Worm (Caenorhabditis elegans) whole organism, mixed stage, embryonic: ENCODE data around the gene F58B4.7.

ENCODE experiments used
- bed-3 ChIP-seq: fragments of 200-800 bp; sonication (Bioruptor generic); optimal IDR thresholded peaks from 3 replicates; lab custom pipeline; 2018; ENCODE audit warnings: mild to moderate bottlenecking, missing genetic modification characterization, moderate library complexity, missing compliant biosample characterization
- blmp-1 ChIP-seq: fragments of 150-350 bp; optimal IDR thresholded peaks from 2 replicates; lab custom pipeline; 2014; ENCODE audit warnings: missing biosample characterization, missing genetic modification characterization
- ceh-39 ChIP-seq: fragments of 150-350 bp; optimal IDR thresholded peaks from 2 replicates; lab custom pipeline; 2014; ENCODE audit warnings: missing biosample characterization, missing genetic modification characterization
- ceh-43 ChIP-seq: fragments of 200-800 bp; sonication (Bioruptor generic); optimal IDR thresholded peaks from 2 replicates; lab custom pipeline; 2018; ENCODE audit warnings: mild to moderate bottlenecking, missing genetic modification characterization, moderate library complexity, missing compliant biosample characterization
- ceh-83 ChIP-seq: fragments of 200-800 bp; sonication (Bioruptor generic); optimal IDR thresholded peaks from 2 replicates; lab custom pipeline; 2018; ENCODE audit warnings: mild to moderate bottlenecking, missing genetic modification characterization, missing compliant biosample characterization
- ces-1 ChIP-seq: fragments of 150-350 bp; optimal IDR thresholded peaks from 2 replicates; lab custom pipeline; 2014; ENCODE audit warnings: missing biosample characterization, missing genetic modification reagents, missing genetic modification characterization
- cnd-1 ChIP-seq: fragments of 200-800 bp; sonication (Bioruptor generic); optimal IDR thresholded peaks from 2 replicates; lab custom pipeline; 2018; ENCODE audit warnings: mild to moderate bottlenecking, missing genetic modification characterization, missing compliant biosample characterization
- drap-1 ChIP-seq: fragments of 200-800 bp; sonication (Bioruptor generic); optimal IDR thresholded peaks from 3 replicates; lab custom pipeline; 2018; ENCODE audit warnings: mild to moderate bottlenecking, missing genetic modification characterization, missing compliant biosample characterization
- flh-1 ChIP-seq: fragments of 200-800 bp; sonication (Bioruptor generic); optimal IDR thresholded peaks from 2 replicates; lab custom pipeline; 2018; ENCODE audit warnings: mild to moderate bottlenecking, missing genetic modification characterization, moderate library complexity, missing compliant biosample characterization
- ham-2 ChIP-seq: fragments of 200-800 bp; sonication (Bioruptor generic); optimal IDR thresholded peaks from 2 replicates; lab custom pipeline; 2018; ENCODE audit warnings: mild to moderate bottlenecking, missing genetic modification characterization, missing compliant biosample characterization
- lin-13 ChIP-seq: fragments of 150-350 bp; optimal IDR thresholded peaks from 2 replicates; lab custom pipeline; 2014; ENCODE audit warnings: missing biosample characterization, missing genetic modification characterization
- lin-32 ChIP-seq: fragments of 200-800 bp; sonication (Bioruptor generic); optimal IDR thresholded peaks from 2 replicates; lab custom pipeline; 2018; ENCODE audit warnings: mild to moderate bottlenecking, missing genetic modification characterization, missing compliant biosample characterization
- mab-5 ChIP-seq: fragments of 150-350 bp; optimal IDR thresholded peaks from 2 replicates; lab custom pipeline; 2014; ENCODE audit warnings: missing biosample characterization, missing genetic modification characterization
- mep-1 ChIP-seq: fragments of 150-350 bp; optimal IDR thresholded peaks from 2 replicates; lab custom pipeline; 2017; ENCODE audit warnings: missing biosample characterization, missing genetic modification reagents, missing genetic modification characterization, inconsistent platforms
- mls-2 ChIP-seq: sonication (generic microtip); optimal IDR thresholded peaks from 2 replicates; lab custom pipeline; 2016; ENCODE audit warnings: mild to moderate bottlenecking, missing genetic modification characterization, moderate library complexity, missing compliant biosample characterization
- nhr-12 ChIP-seq: fragments of 150-350 bp; optimal IDR thresholded peaks from 2 replicates; lab custom pipeline; 2014; ENCODE audit warnings: missing biosample characterization, missing genetic modification characterization
- nhr-2 ChIP-seq: fragments of 150-350 bp; optimal IDR thresholded peaks from 2 replicates; lab custom pipeline; 2014; ENCODE audit warnings: missing biosample characterization, missing genetic modification characterization
- nhr-237 ChIP-seq: fragments of 150-350 bp; optimal IDR thresholded peaks from 2 replicates; lab custom pipeline; 2014; ENCODE audit warnings: missing biosample characterization, missing genetic modification characterization
- nhr-28 ChIP-seq: fragments of 150-350 bp; optimal IDR thresholded peaks from 2 replicates; lab custom pipeline; 2014; ENCODE audit warnings: missing biosample characterization, missing genetic modification characterization
- nhr-76 ChIP-seq: sonication (generic microtip); optimal IDR thresholded peaks from 2 replicates; lab custom pipeline; 2017; ENCODE audit warnings: missing biosample characterization, missing genetic modification characterization
- pha-4 ChIP-seq: fragments of 150-350 bp; optimal IDR thresholded peaks from 2 replicates; lab custom pipeline; 2018; ENCODE audit warnings: missing biosample characterization, missing genetic modification reagents, missing genetic modification characterization
- sem-2 ChIP-seq: fragments of 200-800 bp; sonication (Bioruptor generic); optimal IDR thresholded peaks from 2 replicates; lab custom pipeline; 2018; ENCODE audit warnings: mild to moderate bottlenecking, missing genetic modification characterization, missing compliant biosample characterization
- tbx-8 ChIP-seq: fragments of 200-800 bp; sonication (Bioruptor generic); optimal IDR thresholded peaks from 2 replicates; lab custom pipeline; 2018; ENCODE audit warnings: mild to moderate bottlenecking, missing genetic modification characterization, moderate library complexity, missing compliant biosample characterization
- unc-120 ChIP-seq: sonication (generic microtip); optimal IDR thresholded peaks from 2 replicates; lab custom pipeline; 2017; ENCODE audit warnings: missing genetic modification characterization, missing compliant biosample characterization; ENCODE audit not compliant: poor library complexity, severe bottlenecking
- unc-39 ChIP-seq: fragments of 150-350 bp; optimal IDR thresholded peaks from 2 replicates; lab custom pipeline; 2014; ENCODE audit warnings: missing biosample characterization, missing genetic modification characterization
- unc-62 ChIP-seq: fragments of 150-350 bp; optimal IDR thresholded peaks from 2 replicates; lab custom pipeline; 2014; ENCODE audit warnings: missing biosample characterization, missing genetic modification reagents, missing genetic modification characterization
- zip-8 ChIP-seq: fragments of 150-350 bp; optimal IDR thresholded peaks from 2 replicates; lab custom pipeline; 2014; ENCODE audit warnings: missing biosample characterization, missing genetic modification characterization
- ztf-11 ChIP-seq: fragments of 150-350 bp; optimal IDR thresholded peaks from 2 replicates; lab custom pipeline; 2014; ENCODE audit warnings: missing biosample characterization, missing genetic modification characterization

F58B4.7 gene

DNA sequence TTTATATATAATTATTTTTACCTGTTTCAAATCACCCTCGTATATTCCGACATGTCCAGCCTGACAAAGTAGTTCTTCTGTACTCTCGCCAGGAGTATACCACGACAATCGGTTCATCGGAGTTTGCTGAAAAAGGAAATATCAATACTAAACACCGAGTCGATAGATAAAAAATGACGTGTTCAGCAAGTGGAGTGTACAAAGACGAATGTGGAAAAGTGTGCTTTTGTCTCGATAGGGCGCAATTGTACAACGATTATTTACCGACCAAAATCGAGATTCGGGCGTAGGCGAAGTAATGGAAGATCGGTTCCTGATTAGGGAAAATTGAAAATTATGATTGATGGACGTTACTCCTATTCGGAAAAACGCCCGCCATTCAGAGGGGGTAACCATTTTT is 37.4 kb upstream of the F58B4.7 start, which contains the start of gene vps-36:
Gene vps-36, minus strand, starts transcription at position 126 of the 400 bp plus-strand sequence.
- no peak for TF ChIP-seq sem-2 (GFP tag; lab: Kevin White, UChicago)
- no peak for TF ChIP-seq bed-3 (GFP tag; lab: Kevin White, UChicago)
- TF ChIP-seq mls-2: no peak
- no peak for TF ChIP-seq ztf-11 (tag; lab: Kevin White, UChicago)
- no peak for TF ChIP-seq ham-2 (GFP tag; lab: Kevin White, UChicago)
- no peak for TF ChIP-seq unc-62 (GFP tag; lab: Kevin White, UChicago)
- no peak for TF ChIP-seq mep-1 (tag; lab: Kevin White, UChicago)
- no peak for TF ChIP-seq mab-5
- TF ChIP-seq nhr-28 (tag; lab: Kevin White, UChicago): no peak
- no peak for TF ChIP-seq nhr-2 (tag; lab: Kevin White, UChicago)
- TF ChIP-seq drap-1: no peak
- TF ChIP-seq lin-13 (tag; lab: Kevin White, UChicago): no peak
- TF ChIP-seq lin-32 (GFP tag; lab: Kevin White, UChicago): no peak
- TF ChIP-seq unc-39 (tag; lab: Kevin White, UChicago): no peak
- no peak for TF ChIP-seq ceh-43 (GFP tag; lab: Kevin White, UChicago)
- TF ChIP-seq ceh-83 (GFP tag; lab: Kevin White, UChicago): no peak
- no peak for TF ChIP-seq nhr-76 (tag; lab: Kevin White, UChicago)

DNA sequence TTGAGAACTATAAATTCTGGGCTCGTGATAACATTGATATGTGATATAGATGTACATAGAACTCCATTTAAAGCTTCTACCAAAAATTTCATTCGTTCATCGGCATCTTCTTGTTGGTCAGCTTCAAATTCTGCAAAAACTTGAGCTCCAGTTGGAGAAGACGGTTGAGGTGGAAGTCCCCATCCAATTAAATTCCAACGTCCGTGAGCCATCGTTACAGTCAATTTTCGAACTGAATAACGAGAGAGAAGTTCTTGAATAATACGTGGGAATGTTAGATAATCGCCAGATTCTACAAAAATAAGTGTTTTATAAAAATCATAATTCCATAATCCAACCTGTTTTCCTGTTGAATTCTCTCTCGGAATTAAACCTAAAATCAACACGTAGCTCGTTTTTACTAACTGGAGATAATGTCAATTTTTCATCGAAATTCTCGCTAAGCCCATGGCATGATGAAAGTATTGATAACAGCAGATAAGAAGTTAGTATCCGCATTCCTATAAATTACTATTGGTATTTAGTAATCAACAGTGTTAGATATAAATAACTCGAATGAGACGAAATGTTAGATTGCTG is 35.3 kb upstream of the F58B4.7 start, which contains the start of gene pigt-1:
Gene pigt-1, minus strand, starts transcription at position 500 of the 579 bp plus-strand sequence.
- no peak for TF ChIP-seq unc-120
- TF ChIP-seq zip-8 (tag; lab: Kevin White, UChicago): no peak
- no peak for TF ChIP-seq sem-2 (GFP tag; lab: Kevin White, UChicago)
- TF ChIP-seq nhr-76 (tag; lab: Kevin White, UChicago): no peak

DNA sequence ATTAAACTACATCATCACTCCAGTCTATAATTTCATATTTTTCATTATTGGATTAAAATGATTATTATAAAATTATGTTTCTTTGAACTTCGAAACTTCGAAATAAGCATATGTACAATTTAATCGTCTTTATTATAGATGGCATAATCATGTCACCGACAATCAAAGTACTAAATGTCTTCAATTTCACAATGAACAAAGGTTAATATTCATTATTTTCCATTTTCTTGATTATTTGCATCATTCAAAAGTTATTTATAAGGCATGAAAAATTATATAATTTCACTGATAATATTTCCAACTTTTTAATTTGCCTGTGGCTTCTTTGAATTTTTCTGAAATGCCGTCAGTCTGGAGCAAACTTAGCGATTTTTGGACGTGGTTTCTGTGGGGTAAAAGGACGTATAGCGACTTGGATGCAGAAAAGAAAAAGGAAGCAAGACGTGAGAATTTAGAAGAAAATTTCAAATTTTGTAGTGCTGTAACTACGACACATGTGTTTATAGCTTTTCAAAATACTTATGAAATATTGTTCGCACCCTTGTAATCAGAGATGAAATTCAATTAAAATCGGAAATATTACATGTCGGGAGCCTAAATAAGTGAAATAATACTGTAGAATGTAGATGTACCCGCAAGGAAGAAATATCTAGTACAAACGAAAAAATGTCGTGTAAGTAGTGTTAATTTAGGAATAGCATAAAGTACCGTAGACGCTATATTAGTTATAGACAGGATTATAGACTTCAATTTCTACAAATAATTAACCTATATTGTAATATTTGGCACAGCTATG is 32.8 kb upstream of the F58B4.7 start, which contains the start of gene F17C11.13:
Gene F17C11.13, plus strand, starts transcription at position 243 of the 796 bp plus-strand sequence.
- TF ChIP-seq mab-5: no peak
- TF ChIP-seq mep-1 (tag; lab: Kevin White, UChicago): no peak
- TF ChIP-seq blmp-1: no peak
- no peak for TF ChIP-seq drap-1
- no peak for TF ChIP-seq unc-39 (tag; lab: Kevin White, UChicago)
- TF ChIP-seq lin-13 (tag; lab: Kevin White, UChicago): no peak
- TF ChIP-seq nhr-12 (tag; lab: Kevin White, UChicago): no peak
- TF ChIP-seq unc-62 (GFP tag; lab: Kevin White, UChicago): no peak
- TF ChIP-seq ztf-11 (tag; lab: Kevin White, UChicago): no peak
- TF ChIP-seq ceh-39: no peak
- TF ChIP-seq unc-120: no peak
- no peak for TF ChIP-seq ham-2 (GFP tag; lab: Kevin White, UChicago)
- no peak for TF ChIP-seq sem-2 (GFP tag; lab: Kevin White, UChicago)
- TF ChIP-seq nhr-237: no peak
- TF ChIP-seq ceh-43 (GFP tag; lab: Kevin White, UChicago): no peak
- no peak for TF ChIP-seq cnd-1 (tag; lab: Kevin White, UChicago)
- no peak for TF ChIP-seq mls-2
- no peak for TF ChIP-seq ceh-83 (GFP tag; lab: Kevin White, UChicago)

DNA sequence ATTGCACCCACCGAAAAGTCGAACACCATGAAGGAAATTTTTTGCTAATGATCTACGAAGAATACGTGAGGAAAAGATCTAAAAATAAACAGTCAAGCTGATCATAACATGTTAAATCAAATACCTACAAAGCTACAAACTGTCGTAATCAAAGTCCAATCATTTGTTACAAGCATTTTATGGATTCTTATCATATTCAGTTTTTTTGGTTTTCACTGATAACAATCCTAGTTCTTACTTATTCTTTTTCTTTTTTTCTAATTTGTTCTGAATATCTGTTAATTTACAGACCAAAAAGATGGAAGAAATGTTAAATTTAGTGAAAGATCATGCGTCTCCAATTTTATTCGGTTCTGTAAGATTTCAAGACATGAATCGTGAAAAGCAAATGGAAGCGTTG is 31.7 kb upstream of the F58B4.7 start, which contains the start of gene F17C11.6:
Gene F17C11.6, plus strand, starts transcription at position 290 of the 400 bp plus-strand sequence.
- TF ChIP-seq lin-32 (GFP tag; lab: Kevin White, UChicago) (no peak), nhr-2 (tag; lab: Kevin White, UChicago) (no peak), unc-120 (no peak), nhr-12 (tag; lab: Kevin White, UChicago) (no peak), cnd-1 (tag; lab: Kevin White, UChicago) (no peak), ceh-43 (GFP tag; lab: Kevin White, UChicago) (no peak), mls-2 (no peak), bed-3 (GFP tag; lab: Kevin White, UChicago) (no peak), pha-4 (tag; lab: Kevin White, UChicago) (no peak), tbx-8 (GFP tag; lab: Kevin White, UChicago) (no peak), lin-13 (tag; lab: Kevin White, UChicago) (no peak)

DNA sequence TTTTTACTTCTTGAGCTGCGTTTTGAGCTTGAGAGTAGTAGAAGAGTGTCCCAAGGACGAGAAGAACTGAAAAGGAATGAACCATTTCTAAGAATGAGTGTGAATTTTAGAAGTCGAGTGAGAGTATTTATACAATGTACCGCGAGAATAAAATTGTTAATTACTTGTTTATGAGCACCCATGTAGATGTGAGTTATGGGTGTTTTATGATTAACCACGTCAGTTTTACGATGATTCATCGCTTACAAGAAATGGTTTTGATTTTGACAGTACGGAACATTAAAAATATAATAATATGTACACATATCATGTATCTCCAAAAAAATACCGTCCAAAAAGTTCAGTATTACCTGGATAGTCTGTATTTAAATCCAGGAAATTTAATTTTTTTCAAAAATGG is 31.2 kb upstream of the F58B4.7 start, which contains the start of gene clec-221:
Gene clec-221, minus strand, starts transcription at position 101 of the 400 bp plus-strand sequence.
- no peak for TF ChIP-seq ces-1 (GFP tag; lab: Kevin White, UChicago)
- no peak for TF ChIP-seq nhr-12 (tag; lab: Kevin White, UChicago)
- no peak for TF ChIP-seq ceh-43 (GFP tag; lab: Kevin White, UChicago)
- no peak for TF ChIP-seq flh-1
- no peak for TF ChIP-seq ham-2 (GFP tag; lab: Kevin White, UChicago)
